Worm (Caenorhabditis elegans): ENCODE measurements around the gene mrpl-21.

The mrpl-21 gene

ce11 chrIII:4281955-4282618 lies 38.7 kb upstream of the mrpl-21 start:
- TF ChIP-seq php-3 (GFP tag; IDR thresholded peaks at IDR 0.05): peak; percentile 77
- TF ChIP-seq attf-4 (tag; optimal IDR thresholded peaks at IDR 0.05): peak; percentile 54
- TF ChIP-seq lin-15B (tag; optimal IDR thresholded peaks at IDR 0.05): peak; percentile 25
- peak; percentile 99 for TF ChIP-seq rbr-2 (tag; optimal IDR thresholded peaks at IDR 0.05)
- TF ChIP-seq ztf-11 (tag; optimal IDR thresholded peaks at IDR 0.05): no peak
- TF ChIP-seq F37D6.2 (tag; optimal IDR thresholded peaks at IDR 0.05): peak; percentile 97
- peak; percentile 99 for TF ChIP-seq mxl-3 (GFP tag; optimal IDR thresholded peaks at IDR 0.05)
- peak; percentile 14 for TF ChIP-seq ces-1 (GFP tag; optimal IDR thresholded peaks at IDR 0.05)
- TF ChIP-seq ceh-32 (tag; optimal IDR thresholded peaks at IDR 0.05; ENCODE audit: poor library complexity): peak; percentile 90
- TF ChIP-seq pqm-1 (tag; optimal IDR thresholded peaks at IDR 0.05): no peak
- peak; percentile 58 for TF ChIP-seq nhr-76 (tag; optimal IDR thresholded peaks at IDR 0.05)
- peak; percentile 29 for TF ChIP-seq nhr-6 (tag; optimal IDR thresholded peaks at IDR 0.05)
- TF ChIP-seq mdl-1 (tag; optimal IDR thresholded peaks at IDR 0.05): peak; percentile 98 to 99
- TF ChIP-seq lin-1 (GFP tag; IDR thresholded peaks at IDR 0.05): peak; percentile 99
- peak; percentile 72 for TF ChIP-seq Y5F2A.4 (GFP tag; optimal IDR thresholded peaks at IDR 0.05)
- no peak for TF ChIP-seq ama-1 (optimal IDR thresholded peaks at IDR 0.05)
- peak; percentile 88 for TF ChIP-seq T20F7.1 (GFP tag; optimal IDR thresholded peaks at IDR 0.05)
- peak; percentile 92 for TF ChIP-seq spr-3 (GFP tag; optimal IDR thresholded peaks at IDR 0.05)
- peak; percentile 56 for TF ChIP-seq snpc-4 (tag; optimal IDR thresholded peaks at IDR 0.05)
- no peak for TF ChIP-seq F49E8.2 (tag; optimal IDR thresholded peaks at IDR 0.05; ENCODE audit: borderline replicate concordance)
- TF ChIP-seq snpc-1.2 (GFP tag; IDR thresholded peaks at IDR 0.05): no peak; the same call in 1 of the 2 replicates
- TF ChIP-seq nhr-25 (tag; optimal IDR thresholded peaks at IDR 0.05; ENCODE audit: borderline replicate concordance, insufficient read depth): peak; percentile 83
- TF ChIP-seq zfp-2 (tag; optimal IDR thresholded peaks at IDR 0.05): peak; percentile 91
- TF ChIP-seq mes-2 (tag; optimal IDR thresholded peaks at IDR 0.05; ENCODE audit: poor library complexity, severe bottlenecking): peak; percentile 77
- TF ChIP-seq zag-1 (tag; optimal IDR thresholded peaks at IDR 0.05): peak; percentile 91
- no peak for TF ChIP-seq R02D3.7 (tag; optimal IDR thresholded peaks at IDR 0.05)
- TF ChIP-seq nhr-48 (tag; optimal IDR thresholded peaks at IDR 0.05): peak; percentile 99
- TF ChIP-seq lin-38 (GFP tag; IDR thresholded peaks at IDR 0.05): peak; percentile 85
- peak; percentile 25 for TF ChIP-seq unc-130 (GFP tag; optimal IDR thresholded peaks at IDR 0.05)
- peak; percentile 99 for TF ChIP-seq dve-1 (tag; optimal IDR thresholded peaks at IDR 0.05; ENCODE audit: insufficient read depth)
- peak; percentile 90 for TF ChIP-seq nhr-77 (tag; optimal IDR thresholded peaks at IDR 0.05)
- TF ChIP-seq zip-2 (tag; optimal IDR thresholded peaks at IDR 0.05): peak; percentile 79
- peak; percentile 91 for TF ChIP-seq zfp-3 (GFP tag; conservative IDR thresholded peaks at IDR 0.05)
- peak; percentile 100 for TF ChIP-seq aha-1 (tag)
- TF ChIP-seq ceh-20 (GFP tag; IDR thresholded peaks at IDR 0.05): peak; percentile 98
- peak; percentile 81 for TF ChIP-seq duxl-1 (tag; optimal IDR thresholded peaks at IDR 0.05; ENCODE audit: poor library complexity)
- TF ChIP-seq D1046.2 (GFP tag; IDR thresholded peaks at IDR 0.05): peak; percentile 9; the same call in 1 of the 2 replicates
- TF ChIP-seq unc-62 (GFP tag; optimal IDR thresholded peaks at IDR 0.05 in 1 of 2): peak in 1 of 2 experiments; percentile 100
- TF ChIP-seq unc-62 (tag; optimal IDR thresholded peaks at IDR 0.05): peak; percentile 72
- TF ChIP-seq lir-3 (tag; optimal IDR thresholded peaks at IDR 0.05): peak; percentile 82
- peak; percentile 93 for TF ChIP-seq nhr-28 (tag; optimal IDR thresholded peaks at IDR 0.05)
- no peak for TF ChIP-seq ceh-62 (tag; optimal IDR thresholded peaks at IDR 0.05)
- TF ChIP-seq aly-2 (tag; optimal IDR thresholded peaks at IDR 0.05): no peak
- TF ChIP-seq lsy-2 (tag; optimal IDR thresholded peaks at IDR 0.05): peak; percentile 93 to 95
- TF ChIP-seq arid-1 (GFP tag; conservative IDR thresholded peaks at IDR 0.05): peak; percentile 87
- TF ChIP-seq tra-1 (GFP tag; IDR thresholded peaks at IDR 0.05): peak; percentile 98
- TF ChIP-seq F44E2.7 (GFP tag; IDR thresholded peaks at IDR 0.05): no peak
- no peak for TF ChIP-seq daf-8 (GFP tag; IDR thresholded peaks at IDR 0.05)
- peak; percentile 40 for TF ChIP-seq nhr-111 (GFP tag; optimal IDR thresholded peaks at IDR 0.05)
- TF ChIP-seq egl-27 (tag; optimal IDR thresholded peaks at IDR 0.05): no peak
- TF ChIP-seq sdz-12 (GFP tag; optimal IDR thresholded peaks at IDR 0.05): no peak

Data from whole organism, L4 larva.